Fruit fly (Drosophila melanogaster) whole organism, pupa: ENCODE data around the gene CG10486.
A peak's percentile ranks its signal among the peaks of the same experiment; 100 is the strongest.

ENCODE experiments used
- CG12605 ChIP-seq: fragments of 200-800 bp; sonication (Bioruptor generic); IDR thresholded peaks from 2 replicates; pipeline ENCODE4 v1.3.6; 2022; ENCODE audit warnings: missing biosample characterization, missing genetic modification characterization
- CG13204 ChIP-seq: fragments of 200-800 bp; sonication (Bioruptor generic); optimal IDR thresholded peaks from 2 replicates; lab custom pipeline; 2018; ENCODE audit warnings: missing biosample characterization, mild to moderate bottlenecking, missing genetic modification characterization, moderate library complexity
- CG14655 ChIP-seq: fragments of 200-800 bp; sonication (Bioruptor generic); optimal IDR thresholded peaks from 3 replicates; lab custom pipeline; 2017; ENCODE audit warnings: mild to moderate bottlenecking, missing biosample characterization, missing genetic modification reagents, missing genetic modification characterization
- CG15710 ChIP-seq: fragments of 200-800 bp; sonication (Bioruptor generic); optimal IDR thresholded peaks from 2 replicates; lab custom pipeline; 2018; ENCODE audit warnings: missing biosample characterization, mild to moderate bottlenecking, missing genetic modification characterization, moderate library complexity
- CG17806 ChIP-seq: fragments of 200-800 bp; sonication (Bioruptor generic); optimal IDR thresholded peaks from 2 replicates; lab custom pipeline; 2018; ENCODE audit warnings: missing biosample characterization, mild to moderate bottlenecking, missing genetic modification characterization, moderate library complexity
- CG32121 ChIP-seq: fragments of 200-800 bp; sonication (Bioruptor generic); IDR thresholded peaks from 2 replicates; pipeline ENCODE4 v1.3.6; 2022; ENCODE audit warnings: missing biosample characterization, missing genetic modification characterization
- CG34367 ChIP-seq: fragments of 200-800 bp; sonication (Bioruptor generic); optimal IDR thresholded peaks from 2 replicates; lab custom pipeline; 2018; ENCODE audit warnings: missing biosample characterization, mild to moderate bottlenecking, missing genetic modification characterization
- CG4496 ChIP-seq: fragments of 200-800 bp; sonication (Bioruptor generic); IDR thresholded peaks from 3 replicates; pipeline ENCODE4 v1.3.6; 2022; ENCODE audit warnings: missing biosample characterization, missing genetic modification characterization
- CG8159 ChIP-seq: fragments of 200-800 bp; sonication (Bioruptor generic); optimal IDR thresholded peaks from 3 replicates; lab custom pipeline; 2018; ENCODE audit warnings: missing biosample characterization, mild to moderate bottlenecking, missing genetic modification characterization, moderate library complexity
- CG8301 ChIP-seq: fragments of 200-800 bp; sonication (Bioruptor generic); optimal IDR thresholded peaks from 2 replicates; lab custom pipeline; 2018; ENCODE audit warnings: missing biosample characterization, mild to moderate bottlenecking, missing genetic modification characterization
- CG9948 ChIP-seq: fragments of 200-800 bp; sonication (Bioruptor generic); optimal IDR thresholded peaks from 2 replicates; lab custom pipeline; 2018; ENCODE audit warnings: missing biosample characterization, mild to moderate bottlenecking, missing genetic modification characterization, moderate library complexity
- D1 ChIP-seq: fragments of 200-800 bp; sonication (Bioruptor generic); optimal IDR thresholded peaks from 2 replicates; lab custom pipeline; 2018; ENCODE audit warnings: missing biosample characterization, mild to moderate bottlenecking, missing genetic modification characterization, moderate library complexity
- EcR ChIP-seq: fragments of 200-800 bp; sonication (Bioruptor generic); optimal IDR thresholded peaks from 3 replicates; lab custom pipeline; 2019; ENCODE audit warnings: missing biosample characterization, missing genetic modification characterization, mild to moderate bottlenecking, moderate library complexity, missing genetic modification reagents
- Ets98B ChIP-seq: fragments of 200-800 bp; sonication (Bioruptor generic); IDR thresholded peaks from 2 replicates; pipeline ENCODE4 v1.3.6; 2022; ENCODE audit warnings: missing biosample characterization, missing genetic modification characterization
- Pif1A ChIP-seq: fragments of 200-800 bp; sonication (Bioruptor generic); optimal IDR thresholded peaks from 3 replicates; lab custom pipeline; 2016; ENCODE audit warnings: missing biosample characterization, missing genetic modification characterization
- Pif1B ChIP-seq: fragments of 200-800 bp; sonication (Bioruptor generic); optimal IDR thresholded peaks from 3 replicates; lab custom pipeline; 2016; ENCODE audit warnings: missing biosample characterization, missing genetic modification characterization
- Snoo ChIP-seq: fragments of 200-800 bp; sonication (Bioruptor generic); optimal IDR thresholded peaks from 3 replicates; lab custom pipeline; 2017; ENCODE audit warnings: missing biosample characterization, mild to moderate bottlenecking, missing genetic modification characterization, inconsistent platforms
- fd96Ca ChIP-seq: fragments of 200-800 bp; sonication (Bioruptor generic); IDR thresholded peaks from 3 replicates; pipeline ENCODE4 v1.3.6; 2022; ENCODE audit warnings: missing biosample characterization, missing genetic modification characterization
- gl ChIP-seq: fragments of 200-800 bp; sonication (Bioruptor generic); optimal IDR thresholded peaks from 2 replicates; lab custom pipeline; 2018; ENCODE audit warnings: missing biosample characterization, mild to moderate bottlenecking, missing genetic modification characterization
- rn ChIP-seq: fragments of 200-800 bp; sonication (Bioruptor generic); IDR thresholded peaks from 2 replicates; pipeline ENCODE4 v1.3.6; 2022; ENCODE audit warnings: missing biosample characterization, missing genetic modification characterization

Gene CG10486

dm6 chr3L:5940431-5940830, 33.9 kb upstream of the CG10486 start:
- TF ChIP-seq Pif1B (GFP tag; lab: Kevin White, UChicago) (no peak), Pif1A (no peak), CG4496 (GFP tag; lab: Robert Waterston, UW) (0 out of 3 replicates have a peak, but pooled peaks have one; percentile 15), CG15710 (tag; lab: Kevin White, UChicago) (no peak), Snoo (no peak), CG8159 (no peak), CG13204 (GFP tag; lab: Kevin White, UChicago) (no peak), CG34367 (tag; lab: Kevin White, UChicago) (no peak), Ets98B (GFP tag; lab: Robert Waterston, UW) (0 out of 2 replicates have a peak, but pooled peaks have one; percentile 19), CG17806 (no peak), CG32121 (GFP tag; lab: Robert Waterston, UW) (0 out of 2 replicates have a peak, but pooled peaks have one; percentile 18), CG9948 (tag; lab: Kevin White, UChicago) (peak; percentile 21), CG14655 (GFP tag; lab: Kevin White, UChicago) (peak; percentile 33), CG8301 (tag; lab: Kevin White, UChicago) (peak; percentile 11)

- TF ChIP-seq CG8159 (peak; percentile 11), CG8301 (tag; lab: Kevin White, UChicago) (no peak)
Observed at dm6 chr3L:5932363-5932914, 25.9 kb upstream of the CG10486 start, which contains the start of gene Rcc1. Rcc1 (minus strand) TSS chr3L:5932773.

dm6 chr3L:5927536-5927935, 21.0 kb upstream of the CG10486 start:
- TF ChIP-seq D1 (tag; lab: Kevin White, UChicago) (no peak), CG15710 (tag; lab: Kevin White, UChicago) (no peak), Pif1B (GFP tag; lab: Kevin White, UChicago) (no peak), CG9948 (tag; lab: Kevin White, UChicago) (no peak), gl (tag; lab: Kevin White, UChicago) (no peak)

- TF ChIP-seq CG12605 (GFP tag; lab: Robert Waterston, UW) (peak; percentile 12; the same call in 1 of the 2 replicates), D1 (tag; lab: Kevin White, UChicago) (no peak), CG14655 (GFP tag; lab: Kevin White, UChicago) (no peak), Pif1A (peak; percentile 23), CG8159 (no peak), Pif1B (GFP tag; lab: Kevin White, UChicago) (peak; percentile 34), CG17806 (no peak), CG8301 (tag; lab: Kevin White, UChicago) (peak; percentile 13), CG15710 (tag; lab: Kevin White, UChicago) (peak; percentile 5), EcR (GFP tag; lab: Kevin White, UChicago) (peak; percentile 55), Snoo (peak; percentile 20), CG32121 (GFP tag; lab: Robert Waterston, UW) (peak; percentile 68), Ets98B (GFP tag; lab: Robert Waterston, UW) (peak; percentile 60; the same call in 1 of the 2 replicates), fd96Ca (GFP tag; lab: Robert Waterston, UW) (peak; percentile 12; the same call in 1 of the 3 replicates), CG4496 (GFP tag; lab: Robert Waterston, UW) (peak; percentile 66; the same call in 2 of the 3 replicates)
Observed at dm6 chr3L:5926015-5926988, 19.8 kb upstream of the CG10486 start.

dm6 chr3L:5923646-5924122, 17.2 kb upstream of the CG10486 start, which contains the start of gene CG33523:
CG33523 (plus strand) TSS chr3L:5923862.
- TF ChIP-seq D1 (tag; lab: Kevin White, UChicago) = no peak
- 0 out of 2 replicates have a peak, but pooled peaks have one; percentile 19 for TF ChIP-seq CG32121 (GFP tag; lab: Robert Waterston, UW)

dm6 chr3L:5922005-5922685, 15.6 kb upstream of the CG10486 start, which contains the start of gene CG32407:
CG32407 (plus strand) TSS chr3L:5922055.
- TF ChIP-seq Ets98B (GFP tag; lab: Robert Waterston, UW) (peak; percentile 41; the same call in 1 of the 2 replicates), CG34367 (tag; lab: Kevin White, UChicago) (peak; percentile 21), rn (GFP tag; lab: Robert Waterston, UW) (no peak), gl (tag; lab: Kevin White, UChicago) (no peak), CG13204 (GFP tag; lab: Kevin White, UChicago) (peak; percentile 76), D1 (tag; lab: Kevin White, UChicago) (no peak), EcR (GFP tag; lab: Kevin White, UChicago) (no peak), Pif1B (GFP tag; lab: Kevin White, UChicago) (no peak), CG32121 (GFP tag; lab: Robert Waterston, UW) (0 out of 2 replicates have a peak, but pooled peaks have one; percentile 11), fd96Ca (GFP tag; lab: Robert Waterston, UW) (0 out of 3 replicates have a peak, but pooled peaks have one; percentile 42), CG12605 (GFP tag; lab: Robert Waterston, UW) (no peak), CG9948 (tag; lab: Kevin White, UChicago) (no peak), CG15710 (tag; lab: Kevin White, UChicago) (no peak), CG8301 (tag; lab: Kevin White, UChicago) (no peak), CG4496 (GFP tag; lab: Robert Waterston, UW) (peak; percentile 56; the same call in 1 of the 3 replicates), CG17806 (no peak)
